Worm (Caenorhabditis elegans): ENCODE results near the gene cest-1.2.
A peak's percentile ranks its signal among the peaks of the same experiment; 100 is the strongest.

The cest-1.2 gene

ce11 chrV:14175216-14175615 lies 14.6 kb upstream of the cest-1.2 start, which contains the start of gene cest-2.2:
Gene cest-2.2, minus strand, starts transcription at chrV:14175355.
- TF ChIP-seq F49E8.2 (tag; optimal IDR thresholded peaks at IDR 0.05; ENCODE audit: borderline replicate concordance) = no peak
- no peak for TF ChIP-seq nhr-41 (GFP tag; IDR thresholded peaks at IDR 0.05)
- no peak for TF ChIP-seq daf-19 (GFP tag; conservative IDR thresholded peaks at IDR 0.05)
- TF ChIP-seq F10B5.3 (tag; optimal IDR thresholded peaks at IDR 0.05) = no peak
- TF ChIP-seq zfp-2 (tag; optimal IDR thresholded peaks at IDR 0.05) = no peak
- no peak for TF ChIP-seq tra-1 (GFP tag; IDR thresholded peaks at IDR 0.05)
- no peak for TF ChIP-seq T20F7.1 (GFP tag; optimal IDR thresholded peaks at IDR 0.05)
- TF ChIP-seq daf-8 (GFP tag; IDR thresholded peaks at IDR 0.05) = no peak
- TF ChIP-seq dmd-8 (GFP tag; IDR thresholded peaks at IDR 0.05) = no peak
- peak; percentile 27 for TF ChIP-seq pqm-1 (tag; optimal IDR thresholded peaks at IDR 0.05)
- TF ChIP-seq dve-1 (tag; optimal IDR thresholded peaks at IDR 0.05; ENCODE audit: insufficient read depth) = peak; percentile 36
- TF ChIP-seq set-16 (GFP tag; IDR thresholded peaks at IDR 0.05) = no peak
- no peak for TF ChIP-seq nhr-102 (tag; optimal IDR thresholded peaks at IDR 0.05)
- no peak for TF ChIP-seq zag-1 (tag; optimal IDR thresholded peaks at IDR 0.05)
- TF ChIP-seq daf-16 (GFP tag; optimal IDR thresholded peaks at IDR 0.05) = no peak
- TF ChIP-seq daf-16 (tag; optimal IDR thresholded peaks at IDR 0.05) = peak; percentile 62
- TF ChIP-seq nhr-6 (tag; optimal IDR thresholded peaks at IDR 0.05) = no peak
- no peak for TF ChIP-seq Y48G9A.11 (GFP tag; IDR thresholded peaks at IDR 0.05)
- 0 out of 2 replicates have a peak, but pooled peaks have one; percentile 14 for TF ChIP-seq dmd-6 (GFP tag; IDR thresholded peaks at IDR 0.05)
- no peak for TF ChIP-seq saeg-2 (GFP tag; IDR thresholded peaks at IDR 0.05)
- no peak for TF ChIP-seq F44E2.7 (GFP tag; IDR thresholded peaks at IDR 0.05)
- TF ChIP-seq aha-1 (tag) = peak; percentile 55
- peak; percentile 51 for TF ChIP-seq nhr-28 (tag; optimal IDR thresholded peaks at IDR 0.05)
- no peak for TF ChIP-seq gei-8 (GFP tag; optimal IDR thresholded peaks at IDR 0.05)
- no peak for TF ChIP-seq hif-1 (tag; optimal IDR thresholded peaks at IDR 0.05)
- no peak for TF ChIP-seq mxl-2 (GFP tag; conservative IDR thresholded peaks at IDR 0.05)
- TF ChIP-seq duxl-1 (tag; optimal IDR thresholded peaks at IDR 0.05; ENCODE audit: poor library complexity) = no peak
- no peak for TF ChIP-seq skn-1 (tag; optimal IDR thresholded peaks at IDR 0.05)
- no peak for TF ChIP-seq ceh-28 (tag; optimal IDR thresholded peaks at IDR 0.05)
- no peak for TF ChIP-seq lir-3 (tag; optimal IDR thresholded peaks at IDR 0.05)

- TF ChIP-seq dve-1 (tag; optimal IDR thresholded peaks at IDR 0.05; ENCODE audit: insufficient read depth) = peak; percentile 11
- TF ChIP-seq dmd-6 (GFP tag; IDR thresholded peaks at IDR 0.05) = peak; percentile 44; the same call in 1 of the 2 replicates
- TF ChIP-seq daf-16 (GFP tag; optimal IDR thresholded peaks at IDR 0.05) = no peak
- peak; percentile 38 for TF ChIP-seq daf-16 (tag; optimal IDR thresholded peaks at IDR 0.05)
- no peak for TF ChIP-seq mdt-29 (GFP tag; IDR thresholded peaks at IDR 0.05)
- peak; percentile 72 for TF ChIP-seq nhr-28 (tag; optimal IDR thresholded peaks at IDR 0.05)
- TF ChIP-seq madf-5 (GFP tag; IDR thresholded peaks at IDR 0.05) = no peak
These were observed 10.6 kb upstream of the cest-1.2 start, which contains the start of gene cest-2.1 for ce11 chrV:14171284-14171683. Gene cest-2.1, minus strand, starts transcription at chrV:14171481.

- TF ChIP-seq snpc-1.2 (GFP tag; IDR thresholded peaks at IDR 0.05) (no peak), zip-11 (GFP tag; IDR thresholded peaks at IDR 0.05) (no peak), mdt-29 (GFP tag; IDR thresholded peaks at IDR 0.05) (no peak), nhr-48 (tag; optimal IDR thresholded peaks at IDR 0.05) (no peak), zfp-3 (GFP tag; conservative IDR thresholded peaks at IDR 0.05) (no peak), hmg-1.1 (GFP tag; IDR thresholded peaks at IDR 0.05) (no peak), nhr-6 (tag; optimal IDR thresholded peaks at IDR 0.05) (no peak), aly-2 (tag; optimal IDR thresholded peaks at IDR 0.05) (no peak)
These were observed 7.0 kb upstream of the cest-1.2 start, which contains the start of gene ocam-1 for ce11 chrV:14167629-14168028. Gene ocam-1, minus strand, starts transcription at chrV:14167729.
